Fruit fly (Drosophila melanogaster) whole organism, embryonic: ENCODE measurements around the gene fz3.
A peak's percentile ranks its signal among the peaks of the same experiment; 100 is the strongest.

Source experiments
- B-H2 ChIP-seq: fragments of 200-800 bp; sonication (Bioruptor generic); optimal IDR thresholded peaks from 2 replicates; lab custom pipeline; 2018; ENCODE audit warnings: missing biosample characterization, mild to moderate bottlenecking, missing genetic modification characterization
- Bdp1 ChIP-seq: fragments of 200-800 bp; sonication (Bioruptor generic); optimal IDR thresholded peaks from 3 replicates; lab custom pipeline; 2016; ENCODE audit warnings: missing biosample characterization, missing genetic modification characterization
- CG10267 ChIP-seq: fragments of 200-800 bp; sonication (Bioruptor generic); optimal IDR thresholded peaks from 2 replicates; lab custom pipeline; 2018; ENCODE audit warnings: missing biosample characterization, mild to moderate bottlenecking, missing genetic modification characterization, moderate library complexity
- CG11093 ChIP-seq: fragments of 200-800 bp; sonication (Bioruptor generic); IDR thresholded peaks from 3 replicates; pipeline ENCODE4 v1.3.6; 2022; ENCODE audit warnings: missing biosample characterization, missing genetic modification characterization
- CG13894 ChIP-seq: fragments of 200-800 bp; sonication (Bioruptor generic); optimal IDR thresholded peaks from 3 replicates; lab custom pipeline; 2018; ENCODE audit warnings: missing biosample characterization, mild to moderate bottlenecking, missing genetic modification characterization, moderate library complexity
- CG14050 ChIP-seq: fragments of 200-800 bp; sonication (Bioruptor generic); IDR thresholded peaks from 3 replicates; pipeline ENCODE4 v1.3.6; 2022; ENCODE audit warnings: missing biosample characterization, missing genetic modification characterization
- CG14667 ChIP-seq: fragments of 200-800 bp; sonication (Bioruptor generic); IDR thresholded peaks from 2 replicates; pipeline ENCODE4 v1.3.6; 2022; ENCODE audit warnings: missing biosample characterization, missing genetic modification characterization
- CG17361 ChIP-seq: fragments of 200-800 bp; sonication (Bioruptor generic); IDR thresholded peaks from 3 replicates; pipeline ENCODE4 v1.3.6; 2022; ENCODE audit warnings: missing biosample characterization, missing genetic modification characterization
- CG17385 ChIP-seq: fragments of 200-800 bp; sonication (Bioruptor generic); optimal IDR thresholded peaks from 3 replicates; lab custom pipeline; 2018; ENCODE audit warnings: missing biosample characterization, mild to moderate bottlenecking, missing genetic modification characterization
- CG17802 ChIP-seq: fragments of 200-800 bp; sonication (Bioruptor generic); optimal IDR thresholded peaks from 2 replicates; lab custom pipeline; 2018; ENCODE audit warnings: missing biosample characterization, mild to moderate bottlenecking, missing genetic modification characterization, moderate library complexity
- CG1832 ChIP-seq: fragments of 200-800 bp; sonication (Bioruptor generic); optimal IDR thresholded peaks from 2 replicates; lab custom pipeline; 2017; ENCODE audit warnings: missing biosample characterization, mild to moderate bottlenecking, missing genetic modification characterization, inconsistent platforms
- CG2202 ChIP-seq: fragments of 200-800 bp; sonication (Bioruptor generic); optimal IDR thresholded peaks from 2 replicates; lab custom pipeline; 2018; ENCODE audit warnings: missing biosample characterization, mild to moderate bottlenecking, missing genetic modification characterization
- CG32532 ChIP-seq: fragments of 200-800 bp; sonication (Bioruptor generic); IDR thresholded peaks from 2 replicates; pipeline ENCODE4 v1.3.6; 2022; ENCODE audit warnings: missing biosample characterization, missing genetic modification characterization
- CG3407 ChIP-seq: fragments of 200-800 bp; sonication (Bioruptor generic); optimal IDR thresholded peaks from 2 replicates; lab custom pipeline; 2018; ENCODE audit warnings: missing biosample characterization, mild to moderate bottlenecking, missing genetic modification characterization
- CG34376 ChIP-seq: fragments of 200-800 bp; sonication (Bioruptor generic); optimal IDR thresholded peaks from 2 replicates; lab custom pipeline; 2018; ENCODE audit warnings: missing biosample characterization, mild to moderate bottlenecking, missing genetic modification characterization
- CG6854 ChIP-seq: fragments of 200-800 bp; sonication (Bioruptor generic); optimal IDR thresholded peaks from 3 replicates; lab custom pipeline; 2017; ENCODE audit warnings: missing biosample characterization, mild to moderate bottlenecking, missing genetic modification characterization
- CG7271 ChIP-seq: fragments of 200-800 bp; sonication (Bioruptor generic); optimal IDR thresholded peaks from 2 replicates; lab custom pipeline; 2018; ENCODE audit warnings: missing biosample characterization, mild to moderate bottlenecking, missing genetic modification characterization, moderate library complexity
- CG9817 ChIP-seq: fragments of 200-800 bp; sonication (Bioruptor generic); optimal IDR thresholded peaks from 2 replicates; lab custom pipeline; 2018; ENCODE audit warnings: missing biosample characterization, mild to moderate bottlenecking, missing genetic modification characterization, moderate library complexity
- CG9876 ChIP-seq: fragments of 200-800 bp; sonication (Bioruptor generic); optimal IDR thresholded peaks from 2 replicates; lab custom pipeline; 2016; ENCODE audit warnings: missing biosample characterization, missing genetic modification characterization
- Dad ChIP-seq: fragments of 200-800 bp; sonication (Bioruptor generic); optimal IDR thresholded peaks from 3 replicates; lab custom pipeline; 2016; ENCODE audit warnings: missing biosample characterization, missing genetic modification characterization
- Dip3 ChIP-seq: fragments of 200-800 bp; sonication (Bioruptor generic); optimal IDR thresholded peaks from 3 replicates; lab custom pipeline; 2016; ENCODE audit warnings: missing biosample characterization, missing genetic modification characterization
- ERR ChIP-seq: fragments of 200-800 bp; sonication (Bioruptor generic); optimal IDR thresholded peaks from 2 replicates; lab custom pipeline; 2016; ENCODE audit warnings: missing biosample characterization, missing genetic modification characterization
- Elba2 ChIP-seq: fragments of 200-800 bp; sonication (Bioruptor generic); optimal IDR thresholded peaks from 3 replicates; lab custom pipeline; 2016; ENCODE audit warnings: missing biosample characterization, missing genetic modification characterization
- HLH4C ChIP-seq: fragments of 200-800 bp; sonication (Bioruptor generic); IDR thresholded peaks from 3 replicates; pipeline ENCODE4 v1.3.6; 2022; ENCODE audit warnings: missing biosample characterization, missing genetic modification characterization; ENCODE audit not compliant: partially characterized antibody
- Med ChIP-seq: fragments of 200-800 bp; sonication (Bioruptor generic); peaks from one replicate; lab custom pipeline; 2016; ENCODE audit warnings: missing biosample characterization, missing genetic modification characterization, mild to moderate bottlenecking, inconsistent platforms, moderate library complexity
- NK7.1 ChIP-seq: fragments of 200-800 bp; sonication (Bioruptor generic); optimal IDR thresholded peaks from 3 replicates; lab custom pipeline; 2016; ENCODE audit warnings: missing biosample characterization, missing genetic modification characterization
- NfI ChIP-seq: fragments of 200-800 bp; sonication (Bioruptor generic); optimal IDR thresholded peaks from 3 replicates; lab custom pipeline; 2018; ENCODE audit warnings: missing biosample characterization, mild to moderate bottlenecking, missing genetic modification characterization, moderate library complexity
- Sry-β ChIP-seq: fragments of 200-800 bp; sonication (Bioruptor generic); optimal IDR thresholded peaks from 2 replicates; lab custom pipeline; 2018; ENCODE audit warnings: missing biosample characterization, mild to moderate bottlenecking, missing genetic modification characterization, moderate library complexity
- Trl ChIP-seq, 3 experiments: fragments of >200 bp in 2 of 3; fragments of 200-800 bp in 1 of 3; sonication (Bioruptor generic) in 1 of 3; optimal IDR thresholded peaks; 2 replicates in 1 of 3; 3 replicates in 2 of 3; lab custom pipeline; 2016 to 2017; ENCODE audit warnings: missing biosample characterization in 1 of 3, missing genetic modification characterization in 1 of 3
- aop ChIP-seq: fragments of 200-800 bp; sonication (Bioruptor generic); IDR thresholded peaks from 2 replicates; pipeline ENCODE4 v1.3.6; 2022; ENCODE audit warnings: missing biosample characterization, missing genetic modification characterization
- dm ChIP-seq: fragments of 200-800 bp; sonication (Bioruptor generic); optimal IDR thresholded peaks from 3 replicates; lab custom pipeline; 2016; ENCODE audit warnings: missing biosample characterization, missing genetic modification characterization
- emc ChIP-seq: fragments of 200-800 bp; sonication (Bioruptor generic); optimal IDR thresholded peaks from 2 replicates; lab custom pipeline; 2016; ENCODE audit warnings: missing biosample characterization, missing genetic modification characterization
- jumu ChIP-seq: fragments of 200-800 bp; sonication (Bioruptor generic); optimal IDR thresholded peaks from 3 replicates; lab custom pipeline; 2016; ENCODE audit warnings: missing biosample characterization, missing genetic modification characterization
- lilli ChIP-seq: fragments of 200-800 bp; sonication (Bioruptor generic); optimal IDR thresholded peaks from 3 replicates; lab custom pipeline; 2016; ENCODE audit warnings: missing biosample characterization, missing genetic modification characterization
- lola ChIP-seq, 3 experiments: fragments of >200 bp in 2 of 3; fragments of 200-800 bp in 1 of 3; sonication (Bioruptor generic) in 1 of 3; optimal IDR thresholded peaks; 2 replicates each; lab custom pipeline; 2017 to 2019; ENCODE audit warnings: missing biosample characterization in 3 of 3, missing genetic modification characterization in 3 of 3, mild to moderate bottlenecking in 1 of 3, moderate library complexity in 1 of 3
- luna ChIP-seq: fragments of 200-800 bp; sonication (Bioruptor generic); optimal IDR thresholded peaks from 2 replicates; lab custom pipeline; 2016; ENCODE audit warnings: missing biosample characterization, missing genetic modification characterization
- nerfin-1 ChIP-seq: fragments of 200-800 bp; sonication (Bioruptor generic); optimal IDR thresholded peaks from 3 replicates; lab custom pipeline; 2019; ENCODE audit warnings: missing biosample characterization, mild to moderate bottlenecking, missing genetic modification characterization, moderate library complexity
- onecut ChIP-seq: fragments of 200-800 bp; sonication (Bioruptor generic); IDR thresholded peaks from 2 replicates; pipeline ENCODE4 v1.3.6; 2022; ENCODE audit warnings: missing biosample characterization, missing genetic modification characterization
- p53 ChIP-seq: fragments of 200-800 bp; sonication (Bioruptor generic); optimal IDR thresholded peaks from 2 replicates; lab custom pipeline; 2016; ENCODE audit warnings: missing biosample characterization, missing genetic modification characterization
- pfk ChIP-seq: fragments of 200-800 bp; sonication (Bioruptor generic); optimal IDR thresholded peaks from 2 replicates; lab custom pipeline; 2018; ENCODE audit warnings: missing biosample characterization, mild to moderate bottlenecking, missing genetic modification characterization, moderate library complexity
- ranshi ChIP-seq: fragments of 200-800 bp; sonication (Bioruptor generic); IDR thresholded peaks from 2 replicates; pipeline ENCODE4 v1.3.6; 2022; ENCODE audit warnings: missing biosample characterization, missing genetic modification characterization
- ro ChIP-seq: fragments of 200-800 bp; sonication (Bioruptor generic); IDR thresholded peaks from 2 replicates; pipeline ENCODE4 v1.3.6; 2022; ENCODE audit warnings: missing biosample characterization, missing genetic modification characterization
- row ChIP-seq: fragments of 200-800 bp; sonication (Bioruptor generic); IDR thresholded peaks from 3 replicates; pipeline ENCODE4 v1.3.6; 2022; ENCODE audit warnings: missing biosample characterization, missing genetic modification characterization
- shn ChIP-seq: fragments of 200-800 bp; sonication (Bioruptor generic); optimal IDR thresholded peaks from 3 replicates; lab custom pipeline; 2016; ENCODE audit warnings: missing biosample characterization, missing genetic modification characterization
- ssp ChIP-seq: fragments of 200-800 bp; sonication (Bioruptor generic); IDR thresholded peaks from 2 replicates; pipeline ENCODE4 v1.3.6; 2022; ENCODE audit warnings: missing biosample characterization, missing genetic modification characterization
- tin ChIP-seq: fragments of 200-800 bp; sonication (Bioruptor generic); optimal IDR thresholded peaks from 3 replicates; lab custom pipeline; 2016; ENCODE audit warnings: missing biosample characterization, missing genetic modification characterization
- tll ChIP-seq, 2 experiments: fragments of 200-800 bp in 1 of 2; fragments of >200 bp in 1 of 2; sonication (Bioruptor generic) in 1 of 2; optimal IDR thresholded peaks; 2 replicates each; lab custom pipeline; 2017 to 2019; ENCODE audit warnings: missing biosample characterization in 2 of 2, missing genetic modification characterization in 2 of 2, mild to moderate bottlenecking in 1 of 2, moderate library complexity in 1 of 2
- z ChIP-seq: fragments of 200-800 bp; sonication (Bioruptor generic); IDR thresholded peaks from 3 replicates; pipeline ENCODE4 v1.3.6; 2022; ENCODE audit warnings: missing biosample characterization, missing genetic modification characterization
- zen ChIP-seq: fragments of 200-800 bp; sonication (Bioruptor generic); optimal IDR thresholded peaks from 3 replicates; lab custom pipeline; 2018; ENCODE audit warnings: missing biosample characterization, mild to moderate bottlenecking, missing genetic modification characterization, moderate library complexity

The fz3 gene

DNA sequence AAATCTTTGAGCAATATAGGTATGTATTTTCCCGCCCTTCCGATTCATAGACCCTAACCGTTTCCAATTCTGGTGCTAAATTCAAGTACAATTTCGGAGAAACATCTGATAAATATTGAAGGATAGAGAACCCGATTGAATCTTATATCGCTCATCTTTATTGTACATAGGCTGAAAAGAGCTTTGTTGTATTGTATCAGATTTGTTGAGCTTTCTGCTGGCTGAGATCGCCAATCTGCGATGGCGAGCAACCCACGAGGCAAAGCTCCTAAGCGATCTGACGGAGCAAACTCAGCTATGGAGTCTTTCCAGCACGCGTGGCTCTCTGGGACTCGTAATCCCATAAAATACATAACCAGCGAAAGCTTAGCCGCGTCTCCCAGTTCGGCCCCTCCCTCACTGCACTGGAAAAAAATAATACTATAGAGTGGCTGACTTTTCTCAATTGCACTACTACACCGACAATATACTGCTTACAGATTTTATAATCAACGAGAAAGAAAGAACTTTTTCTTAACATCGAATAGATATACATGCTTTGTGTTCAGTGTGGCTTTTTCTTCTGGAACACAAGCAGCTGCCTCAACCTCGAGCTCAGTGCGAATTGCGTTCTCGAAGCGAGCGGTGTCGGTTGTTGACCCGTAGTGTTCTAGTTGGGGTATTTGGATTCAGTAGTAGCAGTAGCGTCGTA, 14.0 kb upstream of the fz3 start (continued):
- peak; percentile 73 for TF ChIP-seq dm
- peak; percentile 63 for TF ChIP-seq CG9876 (GFP tag; lab: Kevin White, UChicago)
- TF ChIP-seq ro (GFP tag; lab: Robert Waterston, UW): no peak
- peak in 1 of 3 experiments; percentile 36 for TF ChIP-seq lola (GFP tag; optimal IDR thresholded peaks at IDR 0.05; lab: Kevin White, UChicago)
- no peak for TF ChIP-seq CG1832
- peak; percentile 63 for TF ChIP-seq B-H2 (GFP tag; lab: Kevin White, UChicago)
- TF ChIP-seq CG17361 (GFP tag; lab: Robert Waterston, UW): peak; percentile 73
- peak; percentile 91 for TF ChIP-seq ERR
- peak; percentile 61 for TF ChIP-seq CG10267 (tag; lab: Kevin White, UChicago)
- peak; percentile 81 for TF ChIP-seq Dad (GFP tag; lab: Kevin White, UChicago)
- TF ChIP-seq CG9817 (tag; lab: Kevin White, UChicago): peak; percentile 81
- TF ChIP-seq Trl (optimal IDR thresholded peaks at IDR 0.05; lab: Kevin White, UChicago): peak in 1 of 2 experiments; percentile 32
- TF ChIP-seq Trl (GFP tag; optimal IDR thresholded peaks at IDR 0.05; lab: Kevin White, UChicago): peak; percentile 80
- peak; percentile 56 for TF ChIP-seq CG3407 (GFP tag; lab: Kevin White, UChicago)
- TF ChIP-seq NK7.1 (GFP tag; lab: Kevin White, UChicago): peak; percentile 80
- peak; percentile 71 for TF ChIP-seq CG14667 (GFP tag; lab: Robert Waterston, UW)
- TF ChIP-seq Bdp1 (GFP tag; lab: Kevin White, UChicago): peak; percentile 72
- peak; percentile 66 for TF ChIP-seq ssp
- peak; percentile 86 for TF ChIP-seq ranshi
- peak; percentile 78 for TF ChIP-seq tin (GFP tag; lab: Kevin White, UChicago)
- TF ChIP-seq Sry-β: no peak
- TF ChIP-seq pfk: no peak
- TF ChIP-seq luna (GFP tag; lab: Kevin White, UChicago): peak; percentile 79
- peak; percentile 75 for TF ChIP-seq shn (GFP tag; lab: Kevin White, UChicago)
- peak; percentile 80 for TF ChIP-seq CG34376 (GFP tag; lab: Kevin White, UChicago)
- TF ChIP-seq Elba2: no peak
- TF ChIP-seq CG17385: peak; percentile 77
- TF ChIP-seq zen (tag; lab: Kevin White, UChicago): peak; percentile 12
- peak; percentile 76 for TF ChIP-seq jumu (GFP tag; lab: Kevin White, UChicago)
- TF ChIP-seq row (GFP tag; lab: Robert Waterston, UW): peak; percentile 88
- peak; percentile 70 for TF ChIP-seq emc (GFP tag; lab: Kevin White, UChicago)
- TF ChIP-seq CG11093 (GFP tag; lab: Robert Waterston, UW): peak; percentile 50; the same call in 2 of the 3 replicates
- no peak for TF ChIP-seq HLH4C
- TF ChIP-seq aop (GFP tag; lab: Robert Waterston, UW): no peak
- TF ChIP-seq CG14050 (GFP tag; lab: Robert Waterston, UW): peak; percentile 79
- TF ChIP-seq tll (GFP tag; optimal IDR thresholded peaks at IDR 0.05; lab: Kevin White, UChicago): no peak
- peak; percentile 92 for TF ChIP-seq Dip3 (GFP tag; lab: Kevin White, UChicago)
- TF ChIP-seq onecut: peak; percentile 61
- TF ChIP-seq CG13894 (tag; lab: Kevin White, UChicago): peak; percentile 75
- no peak for TF ChIP-seq CG7271 (tag; lab: Kevin White, UChicago)
- TF ChIP-seq p53 (GFP tag; lab: Kevin White, UChicago): peak; percentile 48
- peak; percentile 99 for TF ChIP-seq Med (GFP tag; lab: Kevin White, UChicago)
- TF ChIP-seq CG17802: peak; percentile 47
- TF ChIP-seq nerfin-1 (tag; lab: Kevin White, UChicago): peak; percentile 36
- peak; percentile 70 for TF ChIP-seq CG6854 (GFP tag; lab: Kevin White, UChicago)
- no peak for TF ChIP-seq CG2202 (tag; lab: Kevin White, UChicago)
- peak; percentile 95 for TF ChIP-seq lilli (GFP tag; lab: Kevin White, UChicago)
- peak; percentile 96 for TF ChIP-seq CG32532 (GFP tag; lab: Robert Waterston, UW)
- peak; percentile 82 for TF ChIP-seq NfI (GFP tag; lab: Kevin White, UChicago)
- TF ChIP-seq z (GFP tag; lab: Robert Waterston, UW): peak; percentile 44; the same call in 1 of the 3 replicates
